Fruit fly (Drosophila melanogaster) whole organism, embryonic: ENCODE results near the gene CG18135.

ENCODE experiments used
- B-H2 ChIP-seq: fragments of 200-800 bp; sonication (Bioruptor generic); optimal IDR thresholded peaks from 2 replicates; lab custom pipeline; 2018; ENCODE audit warnings: missing biosample characterization, mild to moderate bottlenecking, missing genetic modification characterization
- Bdp1 ChIP-seq: fragments of 200-800 bp; sonication (Bioruptor generic); optimal IDR thresholded peaks from 3 replicates; lab custom pipeline; 2016; ENCODE audit warnings: missing biosample characterization, missing genetic modification characterization
- BtbVII ChIP-seq: fragments of 200-800 bp; sonication (Bioruptor generic); optimal IDR thresholded peaks from 3 replicates; lab custom pipeline; 2017; ENCODE audit warnings: missing biosample characterization, mild to moderate bottlenecking, missing genetic modification characterization
- CG10543 ChIP-seq: fragments of 200-800 bp; sonication (Bioruptor generic); optimal IDR thresholded peaks from 3 replicates; lab custom pipeline; 2017; ENCODE audit warnings: missing biosample characterization, mild to moderate bottlenecking, missing genetic modification characterization, moderate library complexity
- CG11504 ChIP-seq: fragments of 200-800 bp; sonication (Bioruptor generic); optimal IDR thresholded peaks from 3 replicates; lab custom pipeline; 2019; ENCODE audit warnings: missing biosample characterization, mild to moderate bottlenecking, missing genetic modification characterization, moderate library complexity
- CG12071 ChIP-seq: fragments of 200-800 bp; sonication (Bioruptor generic); optimal IDR thresholded peaks from 3 replicates; lab custom pipeline; 2018; ENCODE audit warnings: missing biosample characterization, mild to moderate bottlenecking, missing genetic modification characterization
- CG12236 ChIP-seq: fragments of 200-800 bp; sonication (Bioruptor generic); optimal IDR thresholded peaks from 2 replicates; lab custom pipeline; 2016; ENCODE audit warnings: missing biosample characterization, missing genetic modification characterization
- CG12769 ChIP-seq: fragments of 200-800 bp; sonication (Bioruptor generic); optimal IDR thresholded peaks from 2 replicates; lab custom pipeline; 2019; ENCODE audit warnings: missing biosample characterization, mild to moderate bottlenecking, missing genetic modification characterization, moderate library complexity
- CG13296 ChIP-seq: fragments of 200-800 bp; sonication (Bioruptor generic); optimal IDR thresholded peaks from 3 replicates; lab custom pipeline; 2018; ENCODE audit warnings: missing biosample characterization, mild to moderate bottlenecking, missing genetic modification characterization
- CG13624 ChIP-seq: fragments of 200-800 bp; sonication (Bioruptor generic); optimal IDR thresholded peaks from 2 replicates; lab custom pipeline; 2016; ENCODE audit warnings: missing biosample characterization, missing genetic modification characterization
- CG17361 ChIP-seq: fragments of 200-800 bp; sonication (Bioruptor generic); IDR thresholded peaks from 3 replicates; pipeline ENCODE4 v1.3.6; 2022; ENCODE audit warnings: missing biosample characterization, missing genetic modification characterization
- CG17385 ChIP-seq: fragments of 200-800 bp; sonication (Bioruptor generic); optimal IDR thresholded peaks from 3 replicates; lab custom pipeline; 2018; ENCODE audit warnings: missing biosample characterization, mild to moderate bottlenecking, missing genetic modification characterization
- CG17829 ChIP-seq: fragments of 200-800 bp; optimal IDR thresholded peaks from 2 replicates; lab custom pipeline; 2019; ENCODE audit warnings: missing biosample characterization, mild to moderate bottlenecking, missing genetic modification characterization, moderate library complexity
- CG32772 ChIP-seq: fragments of 200-800 bp; sonication (Bioruptor generic); IDR thresholded peaks from 2 replicates; pipeline ENCODE4 v1.3.6; 2022; ENCODE audit warnings: missing biosample characterization, missing genetic modification characterization
- CG3281 ChIP-seq: fragments of 200-800 bp; sonication (Bioruptor generic); optimal IDR thresholded peaks from 3 replicates; lab custom pipeline; 2017; ENCODE audit warnings: missing biosample characterization, mild to moderate bottlenecking, missing genetic modification characterization
- CG34376 ChIP-seq: fragments of 200-800 bp; sonication (Bioruptor generic); optimal IDR thresholded peaks from 2 replicates; lab custom pipeline; 2018; ENCODE audit warnings: missing biosample characterization, mild to moderate bottlenecking, missing genetic modification characterization
- CG4707 ChIP-seq: fragments of 200-800 bp; sonication (Bioruptor generic); optimal IDR thresholded peaks from 2 replicates; lab custom pipeline; 2018; ENCODE audit warnings: missing biosample characterization, mild to moderate bottlenecking, missing genetic modification characterization, moderate library complexity
- CG6175 ChIP-seq: fragments of 200-800 bp; sonication (Bioruptor generic); IDR thresholded peaks from 3 replicates; pipeline ENCODE4 v1.3.6; 2022; ENCODE audit warnings: missing biosample characterization, missing genetic modification characterization
- CG8089 ChIP-seq: fragments of 200-800 bp; sonication (Bioruptor generic); optimal IDR thresholded peaks from 3 replicates; lab custom pipeline; 2016; ENCODE audit warnings: missing biosample characterization, missing genetic modification characterization
- CG8290 ChIP-seq, 3 experiments: fragments of 200-800 bp; sonication (Bioruptor generic); optimal IDR thresholded peaks; 2 replicates each; lab custom pipeline; 2016 to 2019; ENCODE audit warnings: missing biosample characterization in 3 of 3, missing genetic modification characterization in 3 of 3, mild to moderate bottlenecking in 2 of 3, moderate library complexity in 1 of 3
- CHES-1-like ChIP-seq: fragments of 200-800 bp; sonication (Bioruptor generic); optimal IDR thresholded peaks from 2 replicates; lab custom pipeline; 2016; ENCODE audit warnings: missing biosample characterization, missing genetic modification characterization
- CrebB ChIP-seq: fragments of 200-800 bp; sonication (Bioruptor generic); optimal IDR thresholded peaks from 3 replicates; lab custom pipeline; 2018; ENCODE audit warnings: missing biosample characterization, mild to moderate bottlenecking, missing genetic modification characterization
- D19B ChIP-seq: fragments of 200-800 bp; sonication (Bioruptor generic); optimal IDR thresholded peaks from 2 replicates; lab custom pipeline; 2017; ENCODE audit warnings: missing biosample characterization, mild to moderate bottlenecking, missing genetic modification characterization
- Dbx ChIP-seq: fragments of 200-800 bp; sonication (Bioruptor generic); IDR thresholded peaks from 3 replicates; pipeline ENCODE4 v1.3.6; 2022; ENCODE audit warnings: missing biosample characterization, missing genetic modification characterization
- Dll ChIP-seq: fragments of 200-800 bp; sonication (Bioruptor generic); IDR thresholded peaks from 4 replicates; pipeline ENCODE4 v1.3.6; 2022; ENCODE audit warnings: missing biosample characterization, missing genetic modification characterization; ENCODE audit not compliant: partially characterized antibody
- Eip74EF ChIP-seq, 2 experiments: fragments of 200-800 bp in 1 of 2; fragments of >200 bp in 1 of 2; sonication (Bioruptor generic) in 1 of 2; optimal IDR thresholded peaks; 2 replicates each; lab custom pipeline; 2017 to 2019; ENCODE audit warnings: missing biosample characterization in 2 of 2, missing genetic modification characterization in 2 of 2, mild to moderate bottlenecking in 1 of 2, moderate library complexity in 1 of 2
- Fer1 ChIP-seq: fragments of 200-800 bp; sonication (Bioruptor generic); optimal IDR thresholded peaks from 2 replicates; lab custom pipeline; 2017; ENCODE audit warnings: missing biosample characterization, mild to moderate bottlenecking, missing genetic modification characterization
- GATAe ChIP-seq: fragments of 200-800 bp; sonication (Bioruptor generic); conservative IDR thresholded peaks from 2 replicates; pipeline ENCODE4 v1.3.6; 2022; ENCODE audit warnings: missing biosample characterization, missing genetic modification characterization
- Hand ChIP-seq: fragments of 200-800 bp; sonication (Bioruptor generic); optimal IDR thresholded peaks from 2 replicates; lab custom pipeline; 2017; ENCODE audit warnings: mild to moderate bottlenecking, missing biosample characterization, missing genetic modification reagents, missing genetic modification characterization
- HmgZ ChIP-seq: fragments of 200-800 bp; sonication (Bioruptor generic); optimal IDR thresholded peaks from 2 replicates; lab custom pipeline; 2018; ENCODE audit warnings: missing biosample characterization, mild to moderate bottlenecking, missing genetic modification characterization
- Hmr ChIP-seq: fragments of 200-800 bp; sonication (Bioruptor generic); optimal IDR thresholded peaks from 3 replicates; lab custom pipeline; 2017; ENCODE audit warnings: mild to moderate bottlenecking, missing biosample characterization, missing genetic modification reagents, missing genetic modification characterization
- Hr51 ChIP-seq, 2 experiments: fragments of 200-800 bp; sonication (Bioruptor generic); optimal IDR thresholded peaks; 2 replicates in 1 of 2; 3 replicates in 1 of 2; lab custom pipeline; 2016 to 2018; ENCODE audit warnings: missing biosample characterization in 2 of 2, missing genetic modification characterization in 2 of 2, mild to moderate bottlenecking in 1 of 2, moderate library complexity in 1 of 2
- Med ChIP-seq: fragments of 200-800 bp; sonication (Bioruptor generic); peaks from one replicate; lab custom pipeline; 2016; ENCODE audit warnings: missing biosample characterization, missing genetic modification characterization, mild to moderate bottlenecking, inconsistent platforms, moderate library complexity
- Meics ChIP-seq: fragments of 200-800 bp; sonication (Bioruptor generic); optimal IDR thresholded peaks from 2 replicates; lab custom pipeline; 2017; ENCODE audit warnings: missing biosample characterization, mild to moderate bottlenecking, missing genetic modification characterization
- Scr ChIP-seq: fragments of 200-800 bp; sonication (Bioruptor generic); IDR thresholded peaks from 2 replicates; pipeline ENCODE4 v1.3.6; 2022; ENCODE audit warnings: missing biosample characterization, missing genetic modification characterization; ENCODE audit not compliant: partially characterized antibody
- Side ChIP-seq: fragments of 200-800 bp; sonication (Bioruptor generic); optimal IDR thresholded peaks from 2 replicates; lab custom pipeline; 2016; ENCODE audit warnings: missing biosample characterization, missing genetic modification characterization
- crp ChIP-seq, 2 experiments: fragments of 200-800 bp; sonication (Bioruptor generic); optimal IDR thresholded peaks; 2 replicates in 1 of 2; 3 replicates in 1 of 2; lab custom pipeline; 2017; ENCODE audit warnings: missing biosample characterization in 2 of 2, missing genetic modification characterization in 2 of 2, mild to moderate bottlenecking in 1 of 2, moderate library complexity in 1 of 2
- dysf ChIP-seq: fragments of 200-800 bp; sonication (Bioruptor generic); IDR thresholded peaks from 3 replicates; pipeline ENCODE4 v1.3.6; 2022; ENCODE audit warnings: missing biosample characterization, missing genetic modification characterization
- exex ChIP-seq: fragments of 200-800 bp; sonication (Bioruptor generic); optimal IDR thresholded peaks from 4 replicates; lab custom pipeline; 2018; ENCODE audit warnings: missing biosample characterization, mild to moderate bottlenecking, missing genetic modification characterization, moderate library complexity
- grau ChIP-seq: fragments of 200-800 bp; optimal IDR thresholded peaks from 3 replicates; lab custom pipeline; 2019; ENCODE audit warnings: missing biosample characterization, mild to moderate bottlenecking, missing genetic modification characterization, moderate library complexity
- mirr ChIP-seq: fragments of 200-800 bp; sonication (Bioruptor generic); optimal IDR thresholded peaks from 3 replicates; lab custom pipeline; 2018; ENCODE audit warnings: missing biosample characterization, mild to moderate bottlenecking, missing genetic modification characterization
- odd ChIP-seq: fragments of 200-800 bp; sonication (Bioruptor generic); optimal IDR thresholded peaks from 2 replicates; lab custom pipeline; 2017; ENCODE audit warnings: missing biosample characterization, mild to moderate bottlenecking, missing genetic modification characterization
- pfk ChIP-seq: fragments of 200-800 bp; sonication (Bioruptor generic); optimal IDR thresholded peaks from 2 replicates; lab custom pipeline; 2018; ENCODE audit warnings: missing biosample characterization, mild to moderate bottlenecking, missing genetic modification characterization, moderate library complexity
- pnt ChIP-seq: fragments of 200-800 bp; sonication (Bioruptor generic); optimal IDR thresholded peaks from 3 replicates; lab custom pipeline; 2016; ENCODE audit warnings: missing biosample characterization, missing genetic modification characterization
- salm ChIP-seq: fragments of 200-800 bp; sonication (Bioruptor generic); optimal IDR thresholded peaks from 2 replicates; lab custom pipeline; 2018; ENCODE audit warnings: missing biosample characterization, mild to moderate bottlenecking, missing genetic modification characterization
- scrt ChIP-seq: fragments of 200-800 bp; sonication (Bioruptor generic); optimal IDR thresholded peaks from 2 replicates; lab custom pipeline; 2018; ENCODE audit warnings: missing biosample characterization, mild to moderate bottlenecking, missing genetic modification characterization, moderate library complexity
- sd ChIP-seq: fragments of 200-800 bp; sonication (Bioruptor generic); optimal IDR thresholded peaks from 3 replicates; lab custom pipeline; 2018; ENCODE audit warnings: missing biosample characterization, mild to moderate bottlenecking, missing genetic modification characterization, moderate library complexity
- seq ChIP-seq: fragments of 200-800 bp; sonication (Bioruptor generic); IDR thresholded peaks from 2 replicates; pipeline ENCODE4 v1.3.6; 2022; ENCODE audit warnings: missing biosample characterization, missing genetic modification characterization
- sug ChIP-seq: fragments of 200-800 bp; optimal IDR thresholded peaks from 2 replicates; lab custom pipeline; 2019; ENCODE audit warnings: missing biosample characterization, mild to moderate bottlenecking, missing genetic modification characterization, moderate library complexity

The CG18135 gene

dm6 chr3L:18994505-18994969 is 3.5 kb downstream of the CG18135 start (continued):
- TF ChIP-seq CG3281 (GFP tag; lab: Kevin White, UChicago): peak; percentile 46
- TF ChIP-seq Med (GFP tag; lab: Kevin White, UChicago): peak; percentile 49
- peak; percentile 19 for TF ChIP-seq CG13624 (GFP tag; lab: Kevin White, UChicago)
- peak; percentile 77 for TF ChIP-seq CG11504 (tag; lab: Kevin White, UChicago)
- TF ChIP-seq CG34376 (GFP tag; lab: Kevin White, UChicago): peak; percentile 81
- peak; percentile 95 for TF ChIP-seq mirr (GFP tag; lab: Kevin White, UChicago)
- no peak for TF ChIP-seq Scr (GFP tag; lab: Robert Waterston, UW)
- no peak for TF ChIP-seq seq
- TF ChIP-seq CG6175 (GFP tag; lab: Robert Waterston, UW): peak; percentile 61
- peak; percentile 66 for TF ChIP-seq B-H2 (GFP tag; lab: Kevin White, UChicago)
- TF ChIP-seq CG8290 (GFP tag; optimal IDR thresholded peaks at IDR 0.05; lab: Kevin White, UChicago): no peak
- TF ChIP-seq CG8290 (tag; optimal IDR thresholded peaks at IDR 0.05; lab: Kevin White, UChicago): peak in 1 of 2 experiments; percentile 39
- no peak for TF ChIP-seq CG17361 (GFP tag; lab: Robert Waterston, UW)
- TF ChIP-seq GATAe (GFP tag; lab: Robert Waterston, UW): peak; percentile 28; the same call in 1 of the 2 replicates
- no peak for TF ChIP-seq dysf (GFP tag; lab: Robert Waterston, UW)
- peak; percentile 1 for TF ChIP-seq grau
- peak; percentile 26 for TF ChIP-seq CG17385
- TF ChIP-seq CG10543 (GFP tag; lab: Kevin White, UChicago): peak; percentile 47
- peak; percentile 48 for TF ChIP-seq CG12769
- TF ChIP-seq D19B: no peak
- peak; percentile 72 for TF ChIP-seq salm
- TF ChIP-seq odd (GFP tag; lab: Kevin White, UChicago): peak; percentile 6
- TF ChIP-seq Side: no peak
- peak; percentile 92 for TF ChIP-seq exex (tag; lab: Kevin White, UChicago)
- no peak for TF ChIP-seq Bdp1 (GFP tag; lab: Kevin White, UChicago)
- peak; percentile 3 for TF ChIP-seq BtbVII (GFP tag; lab: Kevin White, UChicago)
- TF ChIP-seq Hand (GFP tag; lab: Kevin White, UChicago): peak; percentile 45
- TF ChIP-seq CG17829 (tag; lab: Kevin White, UChicago): no peak
- TF ChIP-seq sd (tag; lab: Kevin White, UChicago): peak; percentile 2
- TF ChIP-seq Dll (GFP tag; lab: Robert Waterston, UW): no peak
- peak; percentile 52 for TF ChIP-seq Hmr (GFP tag; lab: Kevin White, UChicago)
- TF ChIP-seq CrebB (tag; lab: Kevin White, UChicago): peak; percentile 26
- peak; percentile 56 for TF ChIP-seq CG12071 (GFP tag; lab: Kevin White, UChicago)
- TF ChIP-seq crp (GFP tag; optimal IDR thresholded peaks at IDR 0.05; lab: Kevin White, UChicago): peak in 1 of 2 experiments; percentile 28
- TF ChIP-seq CG4707 (GFP tag; lab: Kevin White, UChicago): no peak
- peak; percentile 95 for TF ChIP-seq sug
- no peak for TF ChIP-seq Meics (GFP tag; lab: Kevin White, UChicago)
- no peak for TF ChIP-seq pnt (GFP tag; lab: Kevin White, UChicago)
- peak; percentile 38 for TF ChIP-seq CG13296 (GFP tag; lab: Kevin White, UChicago)
- TF ChIP-seq CG8089 (GFP tag; lab: Kevin White, UChicago): no peak
- TF ChIP-seq CHES-1-like (GFP tag; lab: Kevin White, UChicago): no peak
- TF ChIP-seq HmgZ (tag; lab: Kevin White, UChicago): peak; percentile 44
- TF ChIP-seq Fer1 (GFP tag; lab: Kevin White, UChicago): peak; percentile 66
- TF ChIP-seq scrt (GFP tag; lab: Kevin White, UChicago): peak; percentile 75
- peak in 1 of 2 experiments; percentile 12 for TF ChIP-seq Hr51 (GFP tag; optimal IDR thresholded peaks at IDR 0.05; lab: Kevin White, UChicago)
- TF ChIP-seq CG12236 (GFP tag; lab: Kevin White, UChicago): no peak
- 0 out of 3 replicates have a peak, but pooled peaks have one; percentile 5 for TF ChIP-seq Dbx (GFP tag; lab: Robert Waterston, UW)
- no peak for TF ChIP-seq CG32772 (GFP tag; lab: Robert Waterston, UW)
- TF ChIP-seq pfk (GFP tag; lab: Kevin White, UChicago): peak; percentile 20
- peak in 1 of 2 experiments; percentile 32 for TF ChIP-seq Eip74EF (GFP tag; optimal IDR thresholded peaks at IDR 0.05; lab: Kevin White, UChicago)
